Worm (Caenorhabditis elegans): ENCODE results near the gene srx-133.

ce11 chrV:13858906-13859305 lies 10.4 kb downstream of the srx-133 start, which contains the start of gene srx-135:
- TF ChIP-seq fkh-10 (GFP tag; optimal IDR thresholded peaks at IDR 0.05) (no peak), saeg-2 (GFP tag; IDR thresholded peaks at IDR 0.05) (no peak), fos-1 (tag; optimal IDR thresholded peaks at IDR 0.05) (no peak), unc-62 (GFP tag; optimal IDR thresholded peaks at IDR 0.05 in 1 of 2) (no peak), unc-62 (tag; optimal IDR thresholded peaks at IDR 0.05) (no peak), Y5F2A.4 (GFP tag; optimal IDR thresholded peaks at IDR 0.05) (no peak), unc-39 (tag; optimal IDR thresholded peaks at IDR 0.05) (no peak), nhr-41 (GFP tag; IDR thresholded peaks at IDR 0.05) (no peak)
